Worm (Caenorhabditis elegans): Measurements from ENCODE around the gene C01G6.3.
A peak's percentile ranks its signal among the peaks of the same experiment; 100 is the strongest.

The C01G6.3 gene

ce11 chrII:9303545-9303944 is 33.9 kb downstream of the C01G6.3 start:
- TF ChIP-seq cog-1 (tag; optimal IDR thresholded peaks at IDR 0.05) = no peak
- 0 out of 2 replicates have a peak, but pooled peaks have one; percentile 52 for TF ChIP-seq flt-1 (GFP tag; IDR thresholded peaks at IDR 0.05)
- no peak for TF ChIP-seq klf-2 (GFP tag; conservative IDR thresholded peaks at IDR 0.05)
- TF ChIP-seq T22C8.4 (GFP tag; IDR thresholded peaks at IDR 0.05) = no peak
- no peak for TF ChIP-seq ztf-29 (GFP tag; IDR thresholded peaks at IDR 0.05)

- TF ChIP-seq ref-1 (GFP tag; conservative IDR thresholded peaks at IDR 0.05) (no peak), tab-1 (GFP tag; IDR thresholded peaks at IDR 0.05) (0 out of 2 replicates have a peak, but pooled peaks have one; percentile 26), ztf-29 (GFP tag; IDR thresholded peaks at IDR 0.05) (no peak)
Observed at ce11 chrII:9304849-9305248, 35.2 kb downstream of the C01G6.3 start.

- TF ChIP-seq T22C8.4 (GFP tag; IDR thresholded peaks at IDR 0.05) (no peak), tab-1 (GFP tag; IDR thresholded peaks at IDR 0.05) (no peak), ref-1 (GFP tag; conservative IDR thresholded peaks at IDR 0.05) (no peak), ztf-29 (GFP tag; IDR thresholded peaks at IDR 0.05) (no peak)
Observed at ce11 chrII:9305575-9305974, 35.9 kb downstream of the C01G6.3 start.

ce11 chrII:9306835-9307234 is 37.1 kb downstream of the C01G6.3 start:
- TF ChIP-seq ztf-23 (GFP tag; IDR thresholded peaks at IDR 0.05) (no peak), ztf-29 (GFP tag; IDR thresholded peaks at IDR 0.05) (no peak), T22C8.4 (GFP tag; IDR thresholded peaks at IDR 0.05) (no peak), med-1 (GFP tag; optimal IDR thresholded peaks at IDR 0.05; ENCODE audit: insufficient read depth) (no peak), tab-1 (GFP tag; IDR thresholded peaks at IDR 0.05) (no peak), cog-1 (tag; optimal IDR thresholded peaks at IDR 0.05) (no peak), klf-2 (GFP tag; conservative IDR thresholded peaks at IDR 0.05) (no peak), ref-1 (GFP tag; conservative IDR thresholded peaks at IDR 0.05) (no peak), flt-1 (GFP tag; IDR thresholded peaks at IDR 0.05) (no peak)

- TF ChIP-seq med-1 (GFP tag; optimal IDR thresholded peaks at IDR 0.05; ENCODE audit: insufficient read depth) (no peak), tab-1 (GFP tag; IDR thresholded peaks at IDR 0.05) (peak; percentile 59; the same call in 1 of the 2 replicates), flt-1 (GFP tag; IDR thresholded peaks at IDR 0.05) (0 out of 2 replicates have a peak, but pooled peaks have one; percentile 62), cog-1 (tag; optimal IDR thresholded peaks at IDR 0.05) (peak; percentile 59)
Observed at ce11 chrII:9308614-9309046, 38.9 kb downstream of the C01G6.3 start.

- TF ChIP-seq cog-1 (tag; optimal IDR thresholded peaks at IDR 0.05) = no peak
- TF ChIP-seq ztf-29 (GFP tag; IDR thresholded peaks at IDR 0.05) = no peak
- no peak for TF ChIP-seq med-1 (GFP tag; optimal IDR thresholded peaks at IDR 0.05; ENCODE audit: insufficient read depth)
- TF ChIP-seq klf-2 (GFP tag; conservative IDR thresholded peaks at IDR 0.05) = no peak
Observed at ce11 chrII:9310204-9310603, 40.5 kb downstream of the C01G6.3 start, which contains the start of gene cam-1. cam-1 (minus strand) TSS chrII:9310304.

- TF ChIP-seq med-1 (GFP tag; optimal IDR thresholded peaks at IDR 0.05; ENCODE audit: insufficient read depth) (no peak), ref-1 (GFP tag; conservative IDR thresholded peaks at IDR 0.05) (no peak), flt-1 (GFP tag; IDR thresholded peaks at IDR 0.05) (no peak), tab-1 (GFP tag; IDR thresholded peaks at IDR 0.05) (no peak), ztf-29 (GFP tag; IDR thresholded peaks at IDR 0.05) (no peak), ztf-23 (GFP tag; IDR thresholded peaks at IDR 0.05) (no peak), cog-1 (tag; optimal IDR thresholded peaks at IDR 0.05) (no peak), T22C8.4 (GFP tag; IDR thresholded peaks at IDR 0.05) (no peak), klf-2 (GFP tag; conservative IDR thresholded peaks at IDR 0.05) (no peak)
Observed at ce11 chrII:9310794-9311193, 41.1 kb downstream of the C01G6.3 start.

ce11 chrII:9311702-9312101 is 42.0 kb downstream of the C01G6.3 start:
- no peak for TF ChIP-seq klf-2 (GFP tag; conservative IDR thresholded peaks at IDR 0.05)
- TF ChIP-seq ref-1 (GFP tag; conservative IDR thresholded peaks at IDR 0.05) = no peak
- TF ChIP-seq ztf-29 (GFP tag; IDR thresholded peaks at IDR 0.05) = no peak
- no peak for TF ChIP-seq cog-1 (tag; optimal IDR thresholded peaks at IDR 0.05)
- TF ChIP-seq flt-1 (GFP tag; IDR thresholded peaks at IDR 0.05) = no peak
- TF ChIP-seq T22C8.4 (GFP tag; IDR thresholded peaks at IDR 0.05) = no peak
- no peak for TF ChIP-seq med-1 (GFP tag; optimal IDR thresholded peaks at IDR 0.05; ENCODE audit: insufficient read depth)
- TF ChIP-seq ztf-23 (GFP tag; IDR thresholded peaks at IDR 0.05) = no peak
- TF ChIP-seq tab-1 (GFP tag; IDR thresholded peaks at IDR 0.05) = no peak

- no peak for TF ChIP-seq med-1 (GFP tag; optimal IDR thresholded peaks at IDR 0.05; ENCODE audit: insufficient read depth)
- TF ChIP-seq ztf-29 (GFP tag; IDR thresholded peaks at IDR 0.05) = no peak
- TF ChIP-seq flt-1 (GFP tag; IDR thresholded peaks at IDR 0.05) = no peak
- TF ChIP-seq tab-1 (GFP tag; IDR thresholded peaks at IDR 0.05) = no peak
- TF ChIP-seq klf-2 (GFP tag; conservative IDR thresholded peaks at IDR 0.05) = no peak
- no peak for TF ChIP-seq T22C8.4 (GFP tag; IDR thresholded peaks at IDR 0.05)
- TF ChIP-seq ztf-23 (GFP tag; IDR thresholded peaks at IDR 0.05) = no peak
Observed at ce11 chrII:9313335-9313734, 43.6 kb downstream of the C01G6.3 start.

- no peak for TF ChIP-seq flt-1 (GFP tag; IDR thresholded peaks at IDR 0.05)
- TF ChIP-seq T22C8.4 (GFP tag; IDR thresholded peaks at IDR 0.05) = no peak
Observed at ce11 chrII:9314733-9315132, 45.0 kb downstream of the C01G6.3 start.

- no peak for TF ChIP-seq flt-1 (GFP tag; IDR thresholded peaks at IDR 0.05)
- no peak for TF ChIP-seq ztf-29 (GFP tag; IDR thresholded peaks at IDR 0.05)
- no peak for TF ChIP-seq ztf-23 (GFP tag; IDR thresholded peaks at IDR 0.05)
- TF ChIP-seq med-1 (GFP tag; optimal IDR thresholded peaks at IDR 0.05; ENCODE audit: insufficient read depth) = no peak
- TF ChIP-seq T22C8.4 (GFP tag; IDR thresholded peaks at IDR 0.05) = no peak
- no peak for TF ChIP-seq ref-1 (GFP tag; conservative IDR thresholded peaks at IDR 0.05)
- no peak for TF ChIP-seq cog-1 (tag; optimal IDR thresholded peaks at IDR 0.05)
- TF ChIP-seq klf-2 (GFP tag; conservative IDR thresholded peaks at IDR 0.05) = no peak
- no peak for TF ChIP-seq tab-1 (GFP tag; IDR thresholded peaks at IDR 0.05)
Observed at ce11 chrII:9315692-9316091, 46.0 kb downstream of the C01G6.3 start.
